Worm (Caenorhabditis elegans) whole organism, L4 larva: ENCODE results near the gene kdp-1.

ENCODE experiments used
- T20F7.1 ChIP-seq: fragments of 200-800 bp; sonication (Bioruptor generic); optimal IDR thresholded peaks from 2 replicates; lab custom pipeline; 2018; ENCODE audit warnings: mild to moderate bottlenecking, missing genetic modification characterization, missing compliant biosample characterization
- dmd-6 ChIP-seq: fragments of 200-800 bp; sonication (Bioruptor generic); IDR thresholded peaks from 2 replicates; pipeline ENCODE4 v1.3.6; 2022; ENCODE audit warnings: missing genetic modification reagents, missing genetic modification characterization, missing compliant biosample characterization
- duxl-1 ChIP-seq: sonication (generic microtip); optimal IDR thresholded peaks from 2 replicates; lab custom pipeline; 2016; ENCODE audit warnings: mild to moderate bottlenecking, missing genetic modification characterization, moderate library complexity, missing compliant biosample characterization; ENCODE audit not compliant: poor library complexity
- lsy-2 ChIP-seq, 2 experiments: fragments of 150-350 bp in 1 of 2; sonication (generic microtip) in 1 of 2; optimal IDR thresholded peaks; 2 replicates each; lab custom pipeline; 2014 to 2017; ENCODE audit warnings: missing biosample characterization in 2 of 2, missing genetic modification characterization in 2 of 2
- pqm-1 ChIP-seq: sonication (generic microtip); optimal IDR thresholded peaks from 2 replicates; lab custom pipeline; 2017; ENCODE audit warnings: missing biosample characterization, missing genetic modification characterization
- vab-7 ChIP-seq: fragments of 200-800 bp; sonication (Bioruptor generic); IDR thresholded peaks from 2 replicates; pipeline ENCODE4 v1.3.6; 2022; ENCODE audit warnings: missing genetic modification reagents, missing genetic modification characterization, missing compliant biosample characterization
- ztf-7 ChIP-seq: fragments of 150-350 bp; optimal IDR thresholded peaks from 2 replicates; lab custom pipeline; 2014; ENCODE audit warnings: missing biosample characterization, missing genetic modification characterization

ce11 chrIV:13346078-13346477 lies 46.1 kb downstream of the kdp-1 start:
- TF ChIP-seq vab-7 (GFP tag; lab: Robert Waterston, UW) (no peak), lsy-2 (tag; optimal IDR thresholded peaks at IDR 0.05; lab: Kevin White, UChicago) (no peak), duxl-1 (tag; lab: Kevin White, UChicago) (no peak), T20F7.1 (no peak), ztf-7 (tag; lab: Kevin White, UChicago) (no peak), dmd-6 (GFP tag; lab: Robert Waterston, UW) (peak; percentile 54), pqm-1 (tag; lab: Kevin White, UChicago) (peak; percentile 35)
